Fruit fly (Drosophila melanogaster): Measurements from ENCODE around the gene Ide.

Ide gene

DNA sequence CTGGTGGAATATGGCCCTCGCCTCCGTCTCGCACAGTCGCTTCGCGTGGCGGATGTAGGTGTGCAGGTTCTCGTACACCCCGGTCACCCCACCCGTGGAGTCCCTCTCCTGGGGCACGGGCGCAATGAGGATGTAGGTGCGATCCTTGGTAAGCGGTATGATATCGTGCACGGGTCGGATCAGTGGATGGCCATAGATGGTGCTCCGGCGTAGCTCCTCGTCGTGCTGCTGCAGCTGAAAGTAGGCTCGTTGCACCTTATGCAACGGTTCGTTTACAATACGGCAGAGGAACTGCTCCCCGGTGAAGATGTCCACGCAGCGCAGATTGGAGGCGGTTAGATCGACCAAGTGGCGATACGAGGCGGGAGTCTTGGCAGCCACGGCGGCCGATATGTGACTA is 24.8 kb upstream of the Ide start:
- no peak for TF ChIP-seq CG4318 (GFP tag; optimal IDR thresholded peaks at IDR 0.05)
- no peak for TF ChIP-seq CG6808 (GFP tag; optimal IDR thresholded peaks at IDR 0.05)
- no peak for TF ChIP-seq Lpt (GFP tag; optimal IDR thresholded peaks at IDR 0.05)
- no peak for TF ChIP-seq lz (GFP tag; optimal IDR thresholded peaks at IDR 0.05)
- no peak for TF ChIP-seq Hr38 (GFP tag; optimal IDR thresholded peaks at IDR 0.05)
- no peak for TF ChIP-seq cyc (GFP tag; optimal IDR thresholded peaks at IDR 0.05)
- TF ChIP-seq Hr4 (GFP tag; optimal IDR thresholded peaks at IDR 0.05): no peak
- no peak for TF ChIP-seq dsx (GFP tag; optimal IDR thresholded peaks at IDR 0.05; ENCODE audit: poor library complexity, severe bottlenecking)
- TF ChIP-seq CG34406 (GFP tag; optimal IDR thresholded peaks at IDR 0.05): no peak
- no peak for TF ChIP-seq CG1621 (tag; optimal IDR thresholded peaks at IDR 0.05)
- TF ChIP-seq net (GFP tag; optimal IDR thresholded peaks at IDR 0.05): no peak
- TF ChIP-seq spab (GFP tag; optimal IDR thresholded peaks at IDR 0.05): no peak

DNA sequence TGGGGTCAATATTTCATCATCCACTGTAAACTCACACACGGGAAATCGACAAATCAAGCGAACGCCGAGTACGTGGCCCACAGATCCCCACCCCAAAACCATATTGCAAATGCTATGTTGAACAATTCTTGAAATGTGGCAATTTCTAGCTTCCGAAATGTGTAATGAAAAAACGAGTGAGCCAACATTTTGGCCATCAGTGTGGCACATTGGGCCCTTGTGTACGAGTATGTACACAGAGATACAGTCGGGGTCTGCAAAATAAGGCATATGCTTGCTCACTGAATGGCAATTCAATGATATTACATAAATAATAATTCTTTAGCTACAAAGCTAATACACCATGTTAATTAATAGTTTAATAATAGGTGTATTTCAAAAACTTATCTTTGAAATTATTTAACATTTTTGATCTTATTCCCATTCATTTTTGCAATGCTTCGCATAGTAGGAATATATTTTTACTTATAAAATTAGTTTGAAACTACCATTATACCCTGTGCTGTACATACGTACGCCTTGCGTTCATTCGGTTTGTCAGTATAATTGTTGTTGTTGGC is 23.9 kb upstream of the Ide start:
- peak; percentile 85 for TF ChIP-seq Eip93F (GFP tag; optimal IDR thresholded peaks at IDR 0.05)
- TF ChIP-seq CG6854 (GFP tag; optimal IDR thresholded peaks at IDR 0.05): peak; percentile 75
- TF ChIP-seq salr (GFP tag; optimal IDR thresholded peaks at IDR 0.05): peak; percentile 67 to 94
- TF ChIP-seq CG7368 (GFP tag; optimal IDR thresholded peaks at IDR 0.05): peak; percentile 83
- TF ChIP-seq CG9139 (GFP tag; optimal IDR thresholded peaks at IDR 0.05): peak; percentile 78
- TF ChIP-seq pdm3 (GFP tag; optimal IDR thresholded peaks at IDR 0.05): peak; percentile 94
- peak; percentile 92 for TF ChIP-seq cyc (GFP tag; optimal IDR thresholded peaks at IDR 0.05)
- peak; percentile 88 for TF ChIP-seq fkh (GFP tag; optimal IDR thresholded peaks at IDR 0.05)
- peak; percentile 95 for TF ChIP-seq Sox14 (GFP tag; optimal IDR thresholded peaks at IDR 0.05)
- peak; percentile 60 for TF ChIP-seq Hr38 (GFP tag; optimal IDR thresholded peaks at IDR 0.05)
- TF ChIP-seq CG6276 (GFP tag; optimal IDR thresholded peaks at IDR 0.05): peak; percentile 93
- peak; percentile 88 for TF ChIP-seq vri (GFP tag; optimal IDR thresholded peaks at IDR 0.05)
- peak; percentile 89 for TF ChIP-seq Ets96B (tag; optimal IDR thresholded peaks at IDR 0.05)
- peak; percentile 93 for TF ChIP-seq CG31627 (GFP tag; optimal IDR thresholded peaks at IDR 0.05)
- peak; percentile 92 for TF ChIP-seq Hr4 (GFP tag; optimal IDR thresholded peaks at IDR 0.05)
- peak; percentile 95 for TF ChIP-seq svp (GFP tag)
- peak; percentile 85 for TF ChIP-seq CG10669 (GFP tag; optimal IDR thresholded peaks at IDR 0.05)
- TF ChIP-seq Lpt (GFP tag; optimal IDR thresholded peaks at IDR 0.05): peak; percentile 90
- TF ChIP-seq lz (GFP tag; optimal IDR thresholded peaks at IDR 0.05): peak; percentile 90
- peak; percentile 79 for TF ChIP-seq dac (GFP tag; optimal IDR thresholded peaks at IDR 0.05)
- peak; percentile 84 for TF ChIP-seq fd59A (GFP tag; optimal IDR thresholded peaks at IDR 0.05)
- TF ChIP-seq CG10631 (GFP tag; optimal IDR thresholded peaks at IDR 0.05): peak; percentile 91
- TF ChIP-seq Eip75B (GFP tag; optimal IDR thresholded peaks at IDR 0.05): peak; percentile 90
- TF ChIP-seq Blimp-1 (GFP tag; optimal IDR thresholded peaks at IDR 0.05): peak; percentile 75
- peak; percentile 82 for TF ChIP-seq fd85E (GFP tag; optimal IDR thresholded peaks at IDR 0.05)
- peak; percentile 86 for TF ChIP-seq Sox15 (GFP tag; optimal IDR thresholded peaks at IDR 0.05)
- TF ChIP-seq CG11902 (GFP tag; optimal IDR thresholded peaks at IDR 0.05): peak; percentile 88
- TF ChIP-seq spab (GFP tag; optimal IDR thresholded peaks at IDR 0.05): peak; percentile 89
- TF ChIP-seq Sox102F (GFP tag; optimal IDR thresholded peaks at IDR 0.05): peak; percentile 90
- peak; percentile 77 for TF ChIP-seq CG1621 (tag; optimal IDR thresholded peaks at IDR 0.05)
- peak; percentile 91 for TF ChIP-seq CG8319 (GFP tag; optimal IDR thresholded peaks at IDR 0.05)
- peak; percentile 84 for TF ChIP-seq CG16779 (tag; optimal IDR thresholded peaks at IDR 0.05)
- peak; percentile 93 for TF ChIP-seq CG3919 (GFP tag; optimal IDR thresholded peaks at IDR 0.05)
- peak; percentile 83 for TF ChIP-seq CG11294 (GFP tag; IDR thresholded peaks at IDR 0.05)
- peak; percentile 90 for TF ChIP-seq CG3032 (tag; optimal IDR thresholded peaks at IDR 0.05)
- peak; percentile 96 for TF ChIP-seq CG8119 (GFP tag; IDR thresholded peaks at IDR 0.05)
- TF ChIP-seq esn (GFP tag; optimal IDR thresholded peaks at IDR 0.05): peak; percentile 95
- peak; percentile 92 for TF ChIP-seq Met (GFP tag; optimal IDR thresholded peaks at IDR 0.05)
- peak; percentile 81 to 83 for TF ChIP-seq ss (GFP tag; optimal IDR thresholded peaks at IDR 0.05)
- peak; percentile 96 for TF ChIP-seq OdsH (GFP tag; optimal IDR thresholded peaks at IDR 0.05)
- TF ChIP-seq topi (GFP tag; optimal IDR thresholded peaks at IDR 0.05): peak; percentile 92
- peak; percentile 86 for TF ChIP-seq dsx (GFP tag; optimal IDR thresholded peaks at IDR 0.05; ENCODE audit: poor library complexity, severe bottlenecking)
- TF ChIP-seq CG6792 (GFP tag; optimal IDR thresholded peaks at IDR 0.05): peak; percentile 92
- peak; percentile 83 for TF ChIP-seq Ets21C (GFP tag; optimal IDR thresholded peaks at IDR 0.05)

Data from whole organism, prepupa.